Worm (Caenorhabditis elegans) whole organism, L1 larva: ENCODE results near the gene ptr-20.
A peak's percentile ranks its signal among the peaks of the same experiment; 100 is the strongest.

Experiments
- C16A3.4 ChIP-seq: fragments of 150-350 bp; optimal IDR thresholded peaks from 2 replicates; lab custom pipeline; 2014; ENCODE audit warnings: missing biosample characterization, missing genetic modification characterization
- F16B12.6 ChIP-seq: fragments of 150-350 bp; optimal IDR thresholded peaks from 2 replicates; lab custom pipeline; 2014; ENCODE audit warnings: missing biosample characterization, missing genetic modification characterization
- Y116A8C.19 ChIP-seq: sonication (generic microtip); optimal IDR thresholded peaks from 2 replicates; lab custom pipeline; 2016; ENCODE audit warnings: missing compliant biosample characterization, missing genetic modification characterization, borderline replicate concordance
- aly-2 ChIP-seq: fragments of 150-350 bp; optimal IDR thresholded peaks from 2 replicates; lab custom pipeline; 2014; ENCODE audit warnings: missing biosample characterization, missing genetic modification characterization
- ama-1 ChIP-seq: fragments of 150-350 bp; optimal IDR thresholded peaks from 2 replicates; lab custom pipeline; 2014
- blmp-1 ChIP-seq: fragments of 150-350 bp; optimal IDR thresholded peaks from 2 replicates; lab custom pipeline; 2014; ENCODE audit warnings: missing biosample characterization, missing genetic modification characterization
- ceh-63 ChIP-seq: fragments of 200-800 bp; sonication (Bioruptor generic); optimal IDR thresholded peaks from 2 replicates; lab custom pipeline; 2018; ENCODE audit warnings: mild to moderate bottlenecking, missing genetic modification characterization, missing compliant biosample characterization
- ceh-82 ChIP-seq, 3 experiments: fragments of 150-350 bp in 1 of 3; sonication (generic microtip) in 2 of 3; optimal IDR thresholded peaks; 2 replicates each; lab custom pipeline; 2014 to 2017; ENCODE audit warnings: missing biosample characterization in 3 of 3, missing genetic modification characterization in 3 of 3
- ceh-90 ChIP-seq: sonication (generic microtip); optimal IDR thresholded peaks from 2 replicates; lab custom pipeline; 2016; ENCODE audit warnings: missing genetic modification characterization, missing compliant biosample characterization
- dpl-1 ChIP-seq, 3 experiments: fragments of 150-350 bp in 2 of 3; sonication (generic microtip) in 1 of 3; optimal IDR thresholded peaks; 2 replicates each; lab custom pipeline; 2014 to 2017; ENCODE audit warnings: missing biosample characterization in 3 of 3, missing genetic modification characterization in 3 of 3, missing genetic modification reagents in 3 of 3
- dsc-1 ChIP-seq: sonication (generic microtip); optimal IDR thresholded peaks from 2 replicates; lab custom pipeline; 2016; ENCODE audit warnings: mild to moderate bottlenecking, missing genetic modification characterization, missing compliant biosample characterization
- efl-1 ChIP-seq, 4 experiments: fragments of 150-350 bp; optimal IDR thresholded peaks in 3 of 4; peaks in 1 of 4; 1 replicate in 1 of 4; 2 replicates in 3 of 4; lab custom pipeline; 2014; ENCODE audit warnings: missing biosample characterization in 2 of 4, missing genetic modification characterization in 2 of 4, missing genetic modification reagents in 2 of 4
- elt-3 ChIP-seq, 6 experiments: fragments of 150-350 bp in 1 of 6; sonication (generic microtip); optimal IDR thresholded peaks; 2 replicates each; lab custom pipeline; 2017 to 2018; ENCODE audit warnings: missing biosample characterization in 6 of 6, missing genetic modification characterization in 6 of 6, inconsistent platforms in 1 of 6
- fkh-10 ChIP-seq: sonication (generic microtip); optimal IDR thresholded peaks from 2 replicates; lab custom pipeline; 2017; ENCODE audit warnings: missing biosample characterization, missing genetic modification reagents, missing genetic modification characterization
- fkh-4 ChIP-seq: sonication (generic microtip); optimal IDR thresholded peaks from 2 replicates; lab custom pipeline; 2016; ENCODE audit warnings: missing compliant biosample characterization, missing genetic modification characterization, borderline replicate concordance
- fkh-8 ChIP-seq: sonication (generic microtip); optimal IDR thresholded peaks from 2 replicates; lab custom pipeline; 2016; ENCODE audit warnings: mild to moderate bottlenecking, missing genetic modification characterization, missing compliant biosample characterization
- hlh-4 ChIP-seq: sonication (generic microtip); optimal IDR thresholded peaks from 2 replicates; lab custom pipeline; 2016; ENCODE audit warnings: mild to moderate bottlenecking, missing genetic modification characterization, missing compliant biosample characterization
- hpl-2 ChIP-seq: fragments of 150-350 bp; optimal IDR thresholded peaks from 2 replicates; lab custom pipeline; 2014; ENCODE audit warnings: missing biosample characterization, missing genetic modification reagents, missing genetic modification characterization
- isw-1 ChIP-seq: fragments of 200-800 bp; sonication (Bioruptor generic); IDR thresholded peaks from 2 replicates; pipeline ENCODE4 v1.3.6; 2022; ENCODE audit warnings: missing genetic modification characterization, missing compliant biosample characterization
- jun-1 ChIP-seq: fragments of 150-350 bp; optimal IDR thresholded peaks from 2 replicates; lab custom pipeline; 2014; ENCODE audit warnings: missing biosample characterization, missing genetic modification reagents, missing genetic modification characterization
- lin-13 ChIP-seq: fragments of 150-350 bp; optimal IDR thresholded peaks from 2 replicates; lab custom pipeline; 2014; ENCODE audit warnings: missing biosample characterization, missing genetic modification reagents, missing genetic modification characterization
- lin-14 ChIP-seq: fragments of 200-800 bp; sonication (Bioruptor generic); optimal IDR thresholded peaks from 2 replicates; lab custom pipeline; 2018; ENCODE audit warnings: mild to moderate bottlenecking, missing genetic modification characterization, moderate library complexity, missing compliant biosample characterization
- lin-15B ChIP-seq: fragments of 150-350 bp; sonication (generic microtip); optimal IDR thresholded peaks from 3 replicates; lab custom pipeline; 2014; ENCODE audit warnings: missing biosample characterization, missing genetic modification characterization
- lin-35 ChIP-seq, 2 experiments: fragments of 150-350 bp; optimal IDR thresholded peaks; 2 replicates each; lab custom pipeline; 2014; ENCODE audit warnings: missing biosample characterization in 2 of 2, missing genetic modification characterization in 2 of 2, missing genetic modification reagents in 2 of 2
- mab-9 ChIP-seq: fragments of 200-800 bp; sonication (Bioruptor generic); IDR thresholded peaks from 2 replicates; pipeline ENCODE4 v1.3.6; 2022; ENCODE audit warnings: missing genetic modification reagents, missing genetic modification characterization, missing compliant biosample characterization
- mdl-1 ChIP-seq, 2 experiments: fragments of 150-350 bp; optimal IDR thresholded peaks; 2 replicates each; lab custom pipeline; 2014 to 2017; ENCODE audit warnings: missing biosample characterization in 2 of 2, missing genetic modification characterization in 2 of 2, inconsistent platforms in 1 of 2
- mep-1 ChIP-seq: fragments of 150-350 bp; optimal IDR thresholded peaks from 2 replicates; lab custom pipeline; 2014; ENCODE audit warnings: missing biosample characterization, missing genetic modification characterization
- nhr-11 ChIP-seq: fragments of 150-350 bp; optimal IDR thresholded peaks from 2 replicates; lab custom pipeline; 2014; ENCODE audit warnings: missing biosample characterization, missing genetic modification characterization
- nhr-12 ChIP-seq: sonication (generic microtip); optimal IDR thresholded peaks from 2 replicates; lab custom pipeline; 2017; ENCODE audit warnings: missing biosample characterization, missing genetic modification characterization
- nhr-19 ChIP-seq: fragments of 200-800 bp; sonication (Bioruptor generic); conservative IDR thresholded peaks from 2 replicates; pipeline ENCODE4 v1.3.6; 2022; ENCODE audit warnings: missing genetic modification characterization, missing compliant biosample characterization
- nhr-20 ChIP-seq: sonication (generic microtip); optimal IDR thresholded peaks from 2 replicates; lab custom pipeline; 2016; ENCODE audit warnings: mild to moderate bottlenecking, missing genetic modification characterization, missing compliant biosample characterization
- nhr-47 ChIP-seq: sonication (generic microtip); optimal IDR thresholded peaks from 2 replicates; lab custom pipeline; 2016; ENCODE audit warnings: mild to moderate bottlenecking, missing genetic modification characterization, moderate library complexity, missing compliant biosample characterization
- nhr-71 ChIP-seq: sonication (generic microtip); optimal IDR thresholded peaks from 2 replicates; lab custom pipeline; 2016; ENCODE audit warnings: mild to moderate bottlenecking, missing genetic modification characterization, moderate library complexity, missing compliant biosample characterization
- nhr-77 ChIP-seq: fragments of 150-350 bp; optimal IDR thresholded peaks from 2 replicates; lab custom pipeline; 2014; ENCODE audit warnings: missing biosample characterization, missing genetic modification characterization
- nhr-84 ChIP-seq: sonication (generic microtip); optimal IDR thresholded peaks from 2 replicates; lab custom pipeline; 2017; ENCODE audit warnings: missing biosample characterization, missing genetic modification characterization
- pax-3 ChIP-seq: fragments of 200-800 bp; sonication (Bioruptor generic); optimal IDR thresholded peaks from 2 replicates; lab custom pipeline; 2018; ENCODE audit warnings: mild to moderate bottlenecking, missing genetic modification characterization, moderate library complexity, missing compliant biosample characterization
- rnt-1 ChIP-seq: sonication (generic microtip); optimal IDR thresholded peaks from 2 replicates; lab custom pipeline; 2016; ENCODE audit warnings: mild to moderate bottlenecking, missing genetic modification characterization, moderate library complexity, missing compliant biosample characterization
- snu-23 ChIP-seq: sonication (generic microtip); optimal IDR thresholded peaks from 2 replicates; lab custom pipeline; 2016; ENCODE audit warnings: missing genetic modification characterization, missing compliant biosample characterization
- sox-4 ChIP-seq: sonication (generic microtip); optimal IDR thresholded peaks from 2 replicates; lab custom pipeline; 2016; ENCODE audit warnings: missing genetic modification characterization, missing compliant biosample characterization
- sptf-1 ChIP-seq: fragments of 150-350 bp; optimal IDR thresholded peaks from 2 replicates; lab custom pipeline; 2014; ENCODE audit warnings: missing biosample characterization, missing genetic modification characterization
- sup-37 ChIP-seq: fragments of 200-800 bp; sonication (Bioruptor generic); optimal IDR thresholded peaks from 2 replicates; lab custom pipeline; 2018; ENCODE audit warnings: mild to moderate bottlenecking, missing genetic modification characterization, missing compliant biosample characterization
- swsn-7 ChIP-seq: sonication (generic microtip); optimal IDR thresholded peaks from 2 replicates; lab custom pipeline; 2016; ENCODE audit warnings: missing genetic modification characterization, missing compliant biosample characterization
- tbx-2 ChIP-seq: sonication (generic microtip); optimal IDR thresholded peaks from 2 replicates; lab custom pipeline; 2016; ENCODE audit warnings: missing genetic modification characterization, missing compliant biosample characterization
- tlp-1 ChIP-seq: fragments of 150-350 bp; optimal IDR thresholded peaks from 2 replicates; lab custom pipeline; 2014; ENCODE audit warnings: missing biosample characterization, missing genetic modification characterization
- unc-86 ChIP-seq: sonication (generic microtip); optimal IDR thresholded peaks from 2 replicates; lab custom pipeline; 2016; ENCODE audit warnings: missing genetic modification characterization, missing compliant biosample characterization
- unc-98 ChIP-seq: fragments of 200-800 bp; sonication (Bioruptor generic); IDR thresholded peaks from 2 replicates; pipeline ENCODE4 v1.3.6; 2022; ENCODE audit warnings: missing genetic modification characterization, missing compliant biosample characterization
- zip-4 ChIP-seq: fragments of 200-800 bp; sonication (Bioruptor generic); optimal IDR thresholded peaks from 2 replicates; lab custom pipeline; 2018; ENCODE audit warnings: mild to moderate bottlenecking, missing genetic modification characterization, moderate library complexity, missing compliant biosample characterization
- ztf-4 ChIP-seq: fragments of 150-350 bp; optimal IDR thresholded peaks from 2 replicates; lab custom pipeline; 2014; ENCODE audit warnings: missing biosample characterization, missing genetic modification characterization

The ptr-20 gene

ce11 chrII:15111352-15111751 lies 46.6 kb upstream of the ptr-20 start (continued):
- TF ChIP-seq efl-1 (optimal IDR thresholded peaks at IDR 0.05; lab: Kevin White, UChicago) (no peak), efl-1 (GFP tag; optimal IDR thresholded peaks at IDR 0.05 in 1 of 2; lab: Kevin White, UChicago) (peak in 1 of 2 experiments; percentile 78), blmp-1 (tag; lab: Kevin White, UChicago) (peak; percentile 72), rnt-1 (tag; lab: Kevin White, UChicago) (no peak), sup-37 (GFP tag; lab: Kevin White, UChicago) (no peak), sox-4 (tag; lab: Kevin White, UChicago) (no peak)
- TF ChIP-seq, all 84 proteins: peak for 12

- TF ChIP-seq dsc-1 (tag; lab: Kevin White, UChicago) (peak; percentile 15), tlp-1 (no peak), jun-1 (no peak), F16B12.6 (peak; percentile 97), ceh-90 (no peak), tbx-2 (tag; lab: Kevin White, UChicago) (peak; percentile 20), lin-13 (GFP tag; lab: Kevin White, UChicago) (peak; percentile 21), snu-23 (GFP tag; lab: Kevin White, UChicago) (peak; percentile 57), unc-86 (tag; lab: Kevin White, UChicago) (no peak), fkh-10 (GFP tag; lab: Kevin White, UChicago) (no peak), ama-1 (no peak), fkh-8 (no peak), mab-9 (no peak), hlh-4 (tag; lab: Kevin White, UChicago) (no peak), fkh-4 (tag; lab: Kevin White, UChicago) (no peak), nhr-19 (GFP tag; lab: Robert Waterston, UW) (peak; percentile 26; the same call in 1 of the 2 replicates), nhr-77 (tag; lab: Kevin White, UChicago) (peak; percentile 76), hpl-2 (GFP tag; lab: Kevin White, UChicago) (peak; percentile 63), blmp-1 (tag; lab: Kevin White, UChicago) (no peak), rnt-1 (tag; lab: Kevin White, UChicago) (peak; percentile 66), Y116A8C.19 (tag; lab: Kevin White, UChicago) (no peak), dpl-1 (GFP tag; optimal IDR thresholded peaks at IDR 0.05; lab: Kevin White, UChicago) (peak; percentile 61 to 68 (median 68)), nhr-20 (tag; lab: Kevin White, UChicago) (peak; percentile 42), nhr-12 (no peak), lin-14 (GFP tag; lab: Kevin White, UChicago) (peak; percentile 58), efl-1 (optimal IDR thresholded peaks at IDR 0.05; lab: Kevin White, UChicago) (peak; percentile 71 to 78), efl-1 (GFP tag; optimal IDR thresholded peaks at IDR 0.05 in 1 of 2; lab: Kevin White, UChicago) (peak; percentile 70 to 91), swsn-7 (tag; lab: Kevin White, UChicago) (peak; percentile 34), nhr-71 (tag; lab: Kevin White, UChicago) (peak; percentile 41), aly-2 (tag; lab: Kevin White, UChicago) (no peak), ceh-63 (GFP tag; lab: Kevin White, UChicago) (no peak), nhr-84 (no peak), sptf-1 (no peak), C16A3.4 (peak; percentile 75), ztf-4 (tag; lab: Kevin White, UChicago) (no peak), lin-15B (tag; lab: Kevin White, UChicago) (peak; percentile 11), zip-4 (peak; percentile 84), elt-3 (tag; optimal IDR thresholded peaks at IDR 0.05; lab: Kevin White, UChicago) (peak in 1 of 6 experiments; percentile 1), lin-35 (GFP tag; optimal IDR thresholded peaks at IDR 0.05; lab: Kevin White, UChicago) (peak; percentile 73 to 77), ceh-82 (tag; optimal IDR thresholded peaks at IDR 0.05; lab: Kevin White, UChicago) (peak; percentile 50 to 63 (median 52)), isw-1 (GFP tag; lab: Robert Waterston, UW) (peak; percentile 11; the same call in 1 of the 2 replicates), pax-3 (tag; lab: Kevin White, UChicago) (no peak), mdl-1 (tag; optimal IDR thresholded peaks at IDR 0.05; lab: Kevin White, UChicago) (peak in 1 of 2 experiments; percentile 31), mep-1 (tag; lab: Kevin White, UChicago) (peak; percentile 63), nhr-11 (tag; lab: Kevin White, UChicago) (no peak), unc-98 (GFP tag; lab: Robert Waterston, UW) (no peak), nhr-47 (tag; lab: Kevin White, UChicago) (peak; percentile 34)
These were observed 38.2 kb upstream of the ptr-20 start, which contains the start of gene arp-1 for ce11 chrII:15119537-15120360. TSS of gene arp-1 (plus strand) at chrII:15120301.
